Worm (Caenorhabditis elegans) whole organism, L1 larva: ENCODE results near the gene W09D6.4.

Experiments
- C04F5.9 ChIP-seq: sonication (generic microtip); optimal IDR thresholded peaks from 2 replicates; lab custom pipeline; 2016; ENCODE audit warnings: missing genetic modification characterization, missing compliant biosample characterization
- Y116A8C.19 ChIP-seq: sonication (generic microtip); optimal IDR thresholded peaks from 2 replicates; lab custom pipeline; 2016; ENCODE audit warnings: missing compliant biosample characterization, missing genetic modification characterization, borderline replicate concordance
- aly-2 ChIP-seq: fragments of 150-350 bp; optimal IDR thresholded peaks from 2 replicates; lab custom pipeline; 2014; ENCODE audit warnings: missing biosample characterization, missing genetic modification characterization
- blmp-1 ChIP-seq: fragments of 150-350 bp; optimal IDR thresholded peaks from 2 replicates; lab custom pipeline; 2014; ENCODE audit warnings: missing biosample characterization, missing genetic modification characterization
- ceh-63 ChIP-seq: fragments of 200-800 bp; sonication (Bioruptor generic); optimal IDR thresholded peaks from 2 replicates; lab custom pipeline; 2018; ENCODE audit warnings: mild to moderate bottlenecking, missing genetic modification characterization, missing compliant biosample characterization
- ceh-8 ChIP-seq: fragments of 200-800 bp; sonication (Bioruptor generic); optimal IDR thresholded peaks from 2 replicates; lab custom pipeline; 2018; ENCODE audit warnings: mild to moderate bottlenecking, missing genetic modification characterization, moderate library complexity, missing compliant biosample characterization
- dpl-1 ChIP-seq, 3 experiments: fragments of 150-350 bp in 2 of 3; sonication (generic microtip) in 1 of 3; optimal IDR thresholded peaks; 2 replicates each; lab custom pipeline; 2014 to 2017; ENCODE audit warnings: missing biosample characterization in 3 of 3, missing genetic modification characterization in 3 of 3, missing genetic modification reagents in 3 of 3
- dsc-1 ChIP-seq: sonication (generic microtip); optimal IDR thresholded peaks from 2 replicates; lab custom pipeline; 2016; ENCODE audit warnings: mild to moderate bottlenecking, missing genetic modification characterization, missing compliant biosample characterization
- efl-1 ChIP-seq, 4 experiments: fragments of 150-350 bp; optimal IDR thresholded peaks in 3 of 4; peaks in 1 of 4; 1 replicate in 1 of 4; 2 replicates in 3 of 4; lab custom pipeline; 2014; ENCODE audit warnings: missing biosample characterization in 2 of 4, missing genetic modification characterization in 2 of 4, missing genetic modification reagents in 2 of 4
- elt-2 ChIP-seq: sonication (generic microtip); optimal IDR thresholded peaks from 2 replicates; lab custom pipeline; 2016; ENCODE audit warnings: missing genetic modification characterization, mild to moderate bottlenecking, inconsistent platforms, missing compliant biosample characterization, missing genetic modification reagents
- ets-5 ChIP-seq: fragments of 200-800 bp; sonication (Bioruptor generic); IDR thresholded peaks from 2 replicates; pipeline ENCODE4 v1.3.6; 2022; ENCODE audit warnings: missing genetic modification characterization, missing compliant biosample characterization
- fkh-10 ChIP-seq: sonication (generic microtip); optimal IDR thresholded peaks from 2 replicates; lab custom pipeline; 2017; ENCODE audit warnings: missing biosample characterization, missing genetic modification reagents, missing genetic modification characterization
- fkh-8 ChIP-seq: sonication (generic microtip); optimal IDR thresholded peaks from 2 replicates; lab custom pipeline; 2016; ENCODE audit warnings: mild to moderate bottlenecking, missing genetic modification characterization, missing compliant biosample characterization
- grh-1 ChIP-seq: fragments of 200-800 bp; sonication (Bioruptor generic); IDR thresholded peaks from 2 replicates; pipeline ENCODE4 v1.3.6; 2022; ENCODE audit warnings: missing genetic modification reagents, missing genetic modification characterization, missing compliant biosample characterization
- hlh-17 ChIP-seq: fragments of 200-800 bp; sonication (Bioruptor generic); optimal IDR thresholded peaks from 2 replicates; lab custom pipeline; 2018; ENCODE audit warnings: missing genetic modification characterization, mild to moderate bottlenecking, missing compliant biosample characterization, moderate library complexity, borderline replicate concordance
- isw-1 ChIP-seq: fragments of 200-800 bp; sonication (Bioruptor generic); IDR thresholded peaks from 2 replicates; pipeline ENCODE4 v1.3.6; 2022; ENCODE audit warnings: missing genetic modification characterization, missing compliant biosample characterization
- jun-1 ChIP-seq: fragments of 150-350 bp; optimal IDR thresholded peaks from 2 replicates; lab custom pipeline; 2014; ENCODE audit warnings: missing biosample characterization, missing genetic modification reagents, missing genetic modification characterization
- lin-13 ChIP-seq: fragments of 150-350 bp; optimal IDR thresholded peaks from 2 replicates; lab custom pipeline; 2014; ENCODE audit warnings: missing biosample characterization, missing genetic modification reagents, missing genetic modification characterization
- lin-14 ChIP-seq: fragments of 200-800 bp; sonication (Bioruptor generic); optimal IDR thresholded peaks from 2 replicates; lab custom pipeline; 2018; ENCODE audit warnings: mild to moderate bottlenecking, missing genetic modification characterization, moderate library complexity, missing compliant biosample characterization
- lin-15B ChIP-seq: fragments of 150-350 bp; sonication (generic microtip); optimal IDR thresholded peaks from 3 replicates; lab custom pipeline; 2014; ENCODE audit warnings: missing biosample characterization, missing genetic modification characterization
- lin-35 ChIP-seq, 2 experiments: fragments of 150-350 bp; optimal IDR thresholded peaks; 2 replicates each; lab custom pipeline; 2014; ENCODE audit warnings: missing biosample characterization in 2 of 2, missing genetic modification characterization in 2 of 2, missing genetic modification reagents in 2 of 2
- mab-9 ChIP-seq: fragments of 200-800 bp; sonication (Bioruptor generic); IDR thresholded peaks from 2 replicates; pipeline ENCODE4 v1.3.6; 2022; ENCODE audit warnings: missing genetic modification reagents, missing genetic modification characterization, missing compliant biosample characterization
- mef-2 ChIP-seq: fragments of 150-350 bp; optimal IDR thresholded peaks from 2 replicates; lab custom pipeline; 2014; ENCODE audit warnings: missing biosample characterization, missing genetic modification characterization
- mep-1 ChIP-seq: fragments of 150-350 bp; optimal IDR thresholded peaks from 2 replicates; lab custom pipeline; 2014; ENCODE audit warnings: missing biosample characterization, missing genetic modification characterization
- nhr-12 ChIP-seq: sonication (generic microtip); optimal IDR thresholded peaks from 2 replicates; lab custom pipeline; 2017; ENCODE audit warnings: missing biosample characterization, missing genetic modification characterization
- nhr-19 ChIP-seq: fragments of 200-800 bp; sonication (Bioruptor generic); conservative IDR thresholded peaks from 2 replicates; pipeline ENCODE4 v1.3.6; 2022; ENCODE audit warnings: missing genetic modification characterization, missing compliant biosample characterization
- nhr-47 ChIP-seq: sonication (generic microtip); optimal IDR thresholded peaks from 2 replicates; lab custom pipeline; 2016; ENCODE audit warnings: mild to moderate bottlenecking, missing genetic modification characterization, moderate library complexity, missing compliant biosample characterization
- nhr-71 ChIP-seq: sonication (generic microtip); optimal IDR thresholded peaks from 2 replicates; lab custom pipeline; 2016; ENCODE audit warnings: mild to moderate bottlenecking, missing genetic modification characterization, moderate library complexity, missing compliant biosample characterization
- nhr-76 ChIP-seq: sonication (generic microtip); optimal IDR thresholded peaks from 2 replicates; lab custom pipeline; 2017; ENCODE audit warnings: missing biosample characterization, missing genetic modification characterization
- nhr-84 ChIP-seq: sonication (generic microtip); optimal IDR thresholded peaks from 2 replicates; lab custom pipeline; 2017; ENCODE audit warnings: missing biosample characterization, missing genetic modification characterization
- rnt-1 ChIP-seq: sonication (generic microtip); optimal IDR thresholded peaks from 2 replicates; lab custom pipeline; 2016; ENCODE audit warnings: mild to moderate bottlenecking, missing genetic modification characterization, moderate library complexity, missing compliant biosample characterization
- snpc-4 ChIP-seq: fragments of 150-350 bp; optimal IDR thresholded peaks from 2 replicates; lab custom pipeline; 2014; ENCODE audit warnings: missing biosample characterization, missing genetic modification characterization
- sptf-1 ChIP-seq: fragments of 150-350 bp; optimal IDR thresholded peaks from 2 replicates; lab custom pipeline; 2014; ENCODE audit warnings: missing biosample characterization, missing genetic modification characterization
- tlp-1 ChIP-seq: fragments of 150-350 bp; optimal IDR thresholded peaks from 2 replicates; lab custom pipeline; 2014; ENCODE audit warnings: missing biosample characterization, missing genetic modification characterization
- unc-62 ChIP-seq: fragments of 150-350 bp; optimal IDR thresholded peaks from 2 replicates; lab custom pipeline; 2014; ENCODE audit warnings: missing biosample characterization, missing genetic modification reagents, missing genetic modification characterization
- unc-86 ChIP-seq: sonication (generic microtip); optimal IDR thresholded peaks from 2 replicates; lab custom pipeline; 2016; ENCODE audit warnings: missing genetic modification characterization, missing compliant biosample characterization
- vab-15 ChIP-seq: sonication (generic microtip); optimal IDR thresholded peaks from 2 replicates; lab custom pipeline; 2017; ENCODE audit warnings: missing genotype, mild to moderate bottlenecking, missing genetic modification characterization, missing compliant biosample characterization
- zip-4 ChIP-seq: fragments of 200-800 bp; sonication (Bioruptor generic); optimal IDR thresholded peaks from 2 replicates; lab custom pipeline; 2018; ENCODE audit warnings: mild to moderate bottlenecking, missing genetic modification characterization, moderate library complexity, missing compliant biosample characterization
- ztf-11 ChIP-seq, 2 experiments: sonication (generic microtip); optimal IDR thresholded peaks; 2 replicates each; lab custom pipeline; 2016 to 2017; ENCODE audit warnings: missing genetic modification characterization in 2 of 2, missing biosample characterization in 1 of 2, missing compliant biosample characterization in 1 of 2
- ztf-4 ChIP-seq: fragments of 150-350 bp; optimal IDR thresholded peaks from 2 replicates; lab custom pipeline; 2014; ENCODE audit warnings: missing biosample characterization, missing genetic modification characterization

W09D6.4 gene

ce11 chrIII:11119176-11119853, 39.8 kb downstream of the W09D6.4 start, which contains the start of the genes sup-35 and Y48A6C.4 (continued):
- TF ChIP-seq nhr-84 (tag; lab: Kevin White, UChicago) (no peak), nhr-19 (peak; percentile 78), rnt-1 (tag; lab: Kevin White, UChicago) (peak; percentile 91), mep-1 (peak; percentile 93), Y116A8C.19 (tag; lab: Kevin White, UChicago) (peak; percentile 76), mab-9 (GFP tag; lab: Robert Waterston, UW) (peak; percentile 77), mef-2 (tag; lab: Kevin White, UChicago) (no peak), jun-1 (tag; lab: Kevin White, UChicago) (peak; percentile 78), lin-35 (GFP tag; optimal IDR thresholded peaks at IDR 0.05; lab: Kevin White, UChicago) (peak; percentile 94 to 96), lin-15B (tag; lab: Kevin White, UChicago) (peak; percentile 88), vab-15 (tag; lab: Kevin White, UChicago) (peak; percentile 91), fkh-8 (tag; lab: Kevin White, UChicago) (peak; percentile 95), C04F5.9 (tag; lab: Kevin White, UChicago) (peak; percentile 76), isw-1 (GFP tag; lab: Robert Waterston, UW) (peak; percentile 82), ztf-4 (tag; lab: Kevin White, UChicago) (no peak), dpl-1 (GFP tag; optimal IDR thresholded peaks at IDR 0.05; lab: Kevin White, UChicago) (peak; percentile 93 to 95 (median 94)), nhr-12 (tag; lab: Kevin White, UChicago) (no peak), unc-86 (peak; percentile 89), lin-14 (GFP tag; lab: Kevin White, UChicago) (peak; percentile 90), ztf-11 (tag; optimal IDR thresholded peaks at IDR 0.05; lab: Kevin White, UChicago) (peak in 1 of 2 experiments; percentile 95), nhr-47 (peak; percentile 94), efl-1 (optimal IDR thresholded peaks at IDR 0.05; lab: Kevin White, UChicago) (peak; percentile 93 to 96), efl-1 (GFP tag; optimal IDR thresholded peaks at IDR 0.05 in 1 of 2; lab: Kevin White, UChicago) (peak; percentile 93 to 99), elt-2 (tag; lab: Kevin White, UChicago) (peak; percentile 40), fkh-10 (GFP tag; lab: Kevin White, UChicago) (peak; percentile 30), lin-13 (GFP tag; lab: Kevin White, UChicago) (peak; percentile 87), ceh-8 (no peak), hlh-17 (no peak), sptf-1 (tag; lab: Kevin White, UChicago) (no peak), zip-4 (GFP tag; lab: Kevin White, UChicago) (peak; percentile 33), unc-62 (GFP tag; lab: Kevin White, UChicago) (no peak), ceh-63 (GFP tag; lab: Kevin White, UChicago) (peak; percentile 87)

- peak; percentile 43 for TF ChIP-seq nhr-19
- no peak for TF ChIP-seq tlp-1 (tag; lab: Kevin White, UChicago)
- TF ChIP-seq ets-5: no peak
- no peak for TF ChIP-seq nhr-76
- no peak for TF ChIP-seq dsc-1 (tag; lab: Kevin White, UChicago)
- TF ChIP-seq snpc-4 (tag; lab: Kevin White, UChicago): peak; percentile 94
- TF ChIP-seq blmp-1: no peak
- TF ChIP-seq rnt-1 (tag; lab: Kevin White, UChicago): peak; percentile 83
- TF ChIP-seq efl-1 (optimal IDR thresholded peaks at IDR 0.05; lab: Kevin White, UChicago): peak in 1 of 2 experiments; percentile 7
- no peak for TF ChIP-seq efl-1 (GFP tag; optimal IDR thresholded peaks at IDR 0.05 in 1 of 2; lab: Kevin White, UChicago)
- TF ChIP-seq lin-13 (GFP tag; lab: Kevin White, UChicago): no peak
- TF ChIP-seq nhr-47: peak; percentile 27
- no peak for TF ChIP-seq mef-2 (tag; lab: Kevin White, UChicago)
- TF ChIP-seq grh-1 (GFP tag; lab: Robert Waterston, UW): 0 out of 2 replicates have a peak, but pooled peaks have one; percentile 5
- TF ChIP-seq nhr-71: peak; percentile 34
- TF ChIP-seq aly-2 (tag; lab: Kevin White, UChicago): no peak
Observed at ce11 chrIII:11123844-11124243, 44.3 kb downstream of the W09D6.4 start.
